Fruit fly (Drosophila melanogaster): ENCODE data around the gene CG4073.

Gene CG4073

dm6 chr3R:10760966-10761855 is 46.6 kb downstream of the CG4073 start, which contains the start of the genes MED7 and Cap-H2 (continued):
- TF ChIP-seq CG17912 (GFP tag; optimal IDR thresholded peaks at IDR 0.05) (no peak), vvl (GFP tag; IDR thresholded peaks at IDR 0.05) (peak; percentile 88), Lhr (GFP tag; optimal IDR thresholded peaks at IDR 0.05) (peak; percentile 57), tio (GFP tag; optimal IDR thresholded peaks at IDR 0.05) (peak; percentile 62), CG12942 (GFP tag; optimal IDR thresholded peaks at IDR 0.05) (peak; percentile 80), stwl (tag; optimal IDR thresholded peaks at IDR 0.05) (peak; percentile 76), CG2199 (GFP tag; IDR thresholded peaks at IDR 0.05) (0 out of 3 replicates have a peak, but pooled peaks have one; percentile 17), Tbp (GFP tag; optimal IDR thresholded peaks at IDR 0.05) (no peak), HmgZ (tag; optimal IDR thresholded peaks at IDR 0.05) (peak; percentile 74), Bdp1 (GFP tag; optimal IDR thresholded peaks at IDR 0.05) (peak; percentile 70), CG1602 (GFP tag; optimal IDR thresholded peaks at IDR 0.05) (peak; percentile 86), sim (GFP tag; IDR thresholded peaks at IDR 0.05) (no peak), CG15269 (tag; optimal IDR thresholded peaks at IDR 0.05) (no peak), CG7556 (GFP tag; optimal IDR thresholded peaks at IDR 0.05) (peak; percentile 65), Lpt (GFP tag; optimal IDR thresholded peaks at IDR 0.05) (no peak), CG7357 (GFP tag; IDR thresholded peaks at IDR 0.05) (peak; percentile 69), CG8388 (GFP tag; optimal IDR thresholded peaks at IDR 0.05) (no peak), ERR (GFP tag; optimal IDR thresholded peaks at IDR 0.05) (peak; percentile 41), Lim3 (GFP tag; IDR thresholded peaks at IDR 0.05) (no peak), croc (GFP tag; conservative IDR thresholded peaks at IDR 0.05) (peak; percentile 72), tup (GFP tag; optimal IDR thresholded peaks at IDR 0.05) (peak; percentile 58), lab (GFP tag; optimal IDR thresholded peaks at IDR 0.05) (no peak), Bteb2 (GFP tag; optimal IDR thresholded peaks at IDR 0.05) (peak; percentile 74), CG30403 (GFP tag; optimal IDR thresholded peaks at IDR 0.05) (peak; percentile 91), Bgb (GFP tag; IDR thresholded peaks at IDR 0.05; ENCODE audit: partially characterized antibody) (peak; percentile 95), Taf1 (GFP tag; IDR thresholded peaks at IDR 0.05) (peak; percentile 68), onecut (GFP tag; IDR thresholded peaks at IDR 0.05) (peak; percentile 30; the same call in 1 of the 2 replicates), Asciz (GFP tag; optimal IDR thresholded peaks at IDR 0.05) (peak; percentile 36), chn (GFP tag; optimal IDR thresholded peaks at IDR 0.05) (peak; percentile 86), CG18011 (GFP tag; optimal IDR thresholded peaks at IDR 0.05) (peak; percentile 6), CG17802 (tag; optimal IDR thresholded peaks at IDR 0.05) (peak; percentile 0), fd64A (GFP tag; optimal IDR thresholded peaks at IDR 0.05) (no peak), CG8478 (optimal IDR thresholded peaks at IDR 0.05) (peak; percentile 11), CG3838 (GFP tag; optimal IDR thresholded peaks at IDR 0.05) (peak; percentile 55), Optix (GFP tag; IDR thresholded peaks at IDR 0.05) (peak; percentile 72; the same call in 2 of the 3 replicates), CG33557 (GFP tag; optimal IDR thresholded peaks at IDR 0.05) (peak; percentile 73), Nf-YC (tag; optimal IDR thresholded peaks at IDR 0.05) (peak; percentile 77), ems (GFP tag; optimal IDR thresholded peaks at IDR 0.05) (peak; percentile 78), dmrt11E (tag; optimal IDR thresholded peaks at IDR 0.05) (peak; percentile 80), CG17186 (GFP tag; optimal IDR thresholded peaks at IDR 0.05) (peak; percentile 69), eyg (GFP tag; optimal IDR thresholded peaks at IDR 0.05) (no peak), CG6765 (GFP tag; optimal IDR thresholded peaks at IDR 0.05) (no peak), nerfin-1 (tag; optimal IDR thresholded peaks at IDR 0.05) (peak; percentile 75), zen2 (GFP tag; IDR thresholded peaks at IDR 0.05; ENCODE audit: partially characterized antibody) (peak; percentile 94), CG17359 (tag; optimal IDR thresholded peaks at IDR 0.05) (no peak), CG34376 (GFP tag; optimal IDR thresholded peaks at IDR 0.05) (peak; percentile 39), Hsf (GFP tag; optimal IDR thresholded peaks at IDR 0.05) (peak; percentile 87), CG1603 (tag; optimal IDR thresholded peaks at IDR 0.05) (peak; percentile 80), grau (tag; optimal IDR thresholded peaks at IDR 0.05) (peak; percentile 80)
